Worm (Caenorhabditis elegans): ENCODE measurements around the gene C17C3.1.
A peak's percentile ranks its signal among the peaks of the same experiment; 100 is the strongest.
"Not testable (repeated sequence)": the region's sequence is repeated elsewhere in the genome, so short reads cannot be mapped to it uniquely, and the experiment has no call there.

Gene C17C3.1

DNA sequence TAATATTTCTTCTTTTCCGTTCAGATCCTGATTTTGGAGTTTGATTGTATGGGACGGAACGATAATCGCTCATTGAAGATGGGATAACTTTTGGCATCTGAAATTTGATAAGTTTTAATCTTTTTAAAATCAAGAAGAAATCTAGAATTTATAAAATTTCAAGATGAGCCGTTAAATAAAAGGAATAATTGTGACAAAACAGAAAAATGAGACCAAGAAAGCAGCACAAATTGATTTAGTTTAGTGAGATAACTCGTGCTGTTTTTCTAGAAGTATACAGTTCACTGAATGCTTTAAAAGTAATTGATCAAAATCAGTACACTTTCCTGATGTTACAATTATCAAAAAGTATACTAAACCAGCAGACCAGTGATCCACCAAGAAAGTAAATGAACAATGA lies 30.3 kb upstream of the C17C3.1 start, which contains the start of gene hlh-27:
hlh-27 (minus strand) TSS at position 101 of the 400 bp plus-strand sequence.
- TF ChIP-seq lin-13 (tag; optimal IDR thresholded peaks at IDR 0.05); unc-39 (tag; optimal IDR thresholded peaks at IDR 0.05); ceh-43 (GFP tag; optimal IDR thresholded peaks at IDR 0.05): not testable (repeated sequence)

DNA sequence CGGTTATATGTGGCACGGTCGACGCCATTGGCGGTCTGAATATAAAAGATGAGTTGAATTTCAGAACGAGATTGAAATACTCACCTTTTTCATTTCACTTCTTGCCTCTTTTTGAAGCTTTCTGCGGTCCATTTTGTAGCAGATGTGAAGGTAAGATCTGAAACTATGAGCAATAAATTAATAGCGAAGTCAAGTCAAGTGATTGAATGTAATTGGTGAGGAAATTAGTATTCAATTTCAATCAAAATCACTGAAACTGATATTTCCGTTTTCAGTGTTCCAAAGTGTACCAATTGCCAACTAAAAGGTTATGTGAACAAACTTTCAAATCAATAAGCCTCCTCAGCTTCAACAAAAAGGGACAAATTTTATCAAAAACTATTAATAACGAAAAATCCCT lies 28.7 kb upstream of the C17C3.1 start, which contains the start of gene C17C3.24:
C17C3.24 (minus strand) TSS at position 101 of the 400 bp plus-strand sequence.
- TF ChIP-seq sem-2 (GFP tag; optimal IDR thresholded peaks at IDR 0.05) (no peak), elt-1 (tag; optimal IDR thresholded peaks at IDR 0.05; ENCODE audit: borderline replicate concordance, insufficient read depth) (no peak), mls-2 (tag; optimal IDR thresholded peaks at IDR 0.05) (no peak), zip-8 (tag; optimal IDR thresholded peaks at IDR 0.05) (no peak), M03D4.4 (tag; optimal IDR thresholded peaks at IDR 0.05) (no peak), elt-3 (tag; optimal IDR thresholded peaks at IDR 0.05) (no peak), hlh-1 (tag; optimal IDR thresholded peaks at IDR 0.05) (no peak), nhr-28 (tag; optimal IDR thresholded peaks at IDR 0.05) (no peak), blmp-1 (tag; optimal IDR thresholded peaks at IDR 0.05) (no peak), lsy-2 (tag; optimal IDR thresholded peaks at IDR 0.05) (no peak), cnd-1 (tag; optimal IDR thresholded peaks at IDR 0.05) (no peak), pha-4 (tag; optimal IDR thresholded peaks at IDR 0.05) (no peak), unc-39 (tag; optimal IDR thresholded peaks at IDR 0.05) (no peak)

- TF ChIP-seq ham-2 (GFP tag; optimal IDR thresholded peaks at IDR 0.05) (peak; percentile 75), sptf-1 (tag; optimal IDR thresholded peaks at IDR 0.05) (peak; percentile 93), ceh-83 (GFP tag; optimal IDR thresholded peaks at IDR 0.05) (peak; percentile 93), tbx-8 (GFP tag; optimal IDR thresholded peaks at IDR 0.05) (peak; percentile 93), zip-8 (tag; optimal IDR thresholded peaks at IDR 0.05) (no peak), flh-1 (GFP tag; optimal IDR thresholded peaks at IDR 0.05) (peak; percentile 29), ceh-43 (GFP tag; optimal IDR thresholded peaks at IDR 0.05) (peak; percentile 86), pha-4 (tag; optimal IDR thresholded peaks at IDR 0.05) (peak; percentile 92), unc-120 (tag; optimal IDR thresholded peaks at IDR 0.05; ENCODE audit: poor library complexity, severe bottlenecking) (peak; percentile 94), mab-5 (tag; optimal IDR thresholded peaks at IDR 0.05) (peak; percentile 84), nhr-237 (tag; optimal IDR thresholded peaks at IDR 0.05) (peak; percentile 92), blmp-1 (tag; optimal IDR thresholded peaks at IDR 0.05) (no peak), ces-1 (GFP tag; optimal IDR thresholded peaks at IDR 0.05) (peak; percentile 99), lin-32 (GFP tag; optimal IDR thresholded peaks at IDR 0.05) (peak; percentile 78), unc-39 (tag; optimal IDR thresholded peaks at IDR 0.05) (peak; percentile 55), ztf-11 (tag; optimal IDR thresholded peaks at IDR 0.05) (peak; percentile 83), ceh-39 (tag; optimal IDR thresholded peaks at IDR 0.05) (peak; percentile 74), sem-2 (GFP tag; optimal IDR thresholded peaks at IDR 0.05) (peak; percentile 76), elt-1 (tag; optimal IDR thresholded peaks at IDR 0.05; ENCODE audit: borderline replicate concordance, insufficient read depth) (no peak), nhr-76 (tag; optimal IDR thresholded peaks at IDR 0.05) (no peak), bed-3 (GFP tag; optimal IDR thresholded peaks at IDR 0.05) (peak; percentile 65), mep-1 (tag; optimal IDR thresholded peaks at IDR 0.05) (peak; percentile 96), nhr-28 (tag; optimal IDR thresholded peaks at IDR 0.05) (peak; percentile 24), mls-2 (tag; optimal IDR thresholded peaks at IDR 0.05) (peak; percentile 95), snpc-4 (tag; optimal IDR thresholded peaks at IDR 0.05) (no peak), nhr-12 (tag; optimal IDR thresholded peaks at IDR 0.05) (peak; percentile 89), hlh-1 (tag; optimal IDR thresholded peaks at IDR 0.05) (peak; percentile 72), unc-62 (GFP tag; optimal IDR thresholded peaks at IDR 0.05) (peak; percentile 89), drap-1 (GFP tag; optimal IDR thresholded peaks at IDR 0.05) (peak; percentile 89), lsy-2 (tag; optimal IDR thresholded peaks at IDR 0.05) (peak; percentile 84), cnd-1 (tag; optimal IDR thresholded peaks at IDR 0.05) (peak; percentile 80), elt-3 (tag; optimal IDR thresholded peaks at IDR 0.05) (peak; percentile 80), lin-13 (tag; optimal IDR thresholded peaks at IDR 0.05) (peak; percentile 85), nhr-2 (tag; optimal IDR thresholded peaks at IDR 0.05) (peak; percentile 86), M03D4.4 (tag; optimal IDR thresholded peaks at IDR 0.05) (peak; percentile 86)
These were observed 26.8 kb upstream of the C17C3.1 start for ce11 chrII:5543476-5544144.

All from whole organism, mixed stage, embryonic.